Worm (Caenorhabditis elegans) whole organism, mixed stage, embryonic: ENCODE measurements around the gene B0361.4.

Source experiments
- ces-1 ChIP-seq: fragments of 150-350 bp; optimal IDR thresholded peaks from 2 replicates; lab custom pipeline; 2014; ENCODE audit warnings: missing biosample characterization, missing genetic modification reagents, missing genetic modification characterization
- cnd-1 ChIP-seq: fragments of 200-800 bp; sonication (Bioruptor generic); optimal IDR thresholded peaks from 2 replicates; lab custom pipeline; 2018; ENCODE audit warnings: mild to moderate bottlenecking, missing genetic modification characterization, missing compliant biosample characterization
- elt-3 ChIP-seq: fragments of 150-350 bp; optimal IDR thresholded peaks from 2 replicates; lab custom pipeline; 2014; ENCODE audit warnings: missing biosample characterization, missing genetic modification characterization
- hlh-1 ChIP-seq: fragments of 150-350 bp; optimal IDR thresholded peaks from 2 replicates; lab custom pipeline; 2014; ENCODE audit warnings: missing biosample characterization, missing genetic modification reagents, missing genetic modification characterization
- lsy-2 ChIP-seq: fragments of 150-350 bp; optimal IDR thresholded peaks from 2 replicates; lab custom pipeline; 2014; ENCODE audit warnings: missing biosample characterization, missing genetic modification characterization
- mep-1 ChIP-seq: fragments of 150-350 bp; optimal IDR thresholded peaks from 2 replicates; lab custom pipeline; 2017; ENCODE audit warnings: missing biosample characterization, missing genetic modification reagents, missing genetic modification characterization, inconsistent platforms
- nhr-237 ChIP-seq: fragments of 150-350 bp; optimal IDR thresholded peaks from 2 replicates; lab custom pipeline; 2014; ENCODE audit warnings: missing biosample characterization, missing genetic modification characterization
- sptf-1 ChIP-seq: sonication (generic microtip); optimal IDR thresholded peaks from 2 replicates; lab custom pipeline; 2017; ENCODE audit warnings: mild to moderate bottlenecking, missing genetic modification characterization, moderate library complexity, missing compliant biosample characterization
- tbx-8 ChIP-seq: fragments of 200-800 bp; sonication (Bioruptor generic); optimal IDR thresholded peaks from 2 replicates; lab custom pipeline; 2018; ENCODE audit warnings: mild to moderate bottlenecking, missing genetic modification characterization, moderate library complexity, missing compliant biosample characterization
- unc-39 ChIP-seq: fragments of 150-350 bp; optimal IDR thresholded peaks from 2 replicates; lab custom pipeline; 2014; ENCODE audit warnings: missing biosample characterization, missing genetic modification characterization
- unc-62 ChIP-seq: fragments of 150-350 bp; optimal IDR thresholded peaks from 2 replicates; lab custom pipeline; 2014; ENCODE audit warnings: missing biosample characterization, missing genetic modification reagents, missing genetic modification characterization
- ztf-11 ChIP-seq: fragments of 150-350 bp; optimal IDR thresholded peaks from 2 replicates; lab custom pipeline; 2014; ENCODE audit warnings: missing biosample characterization, missing genetic modification characterization

DNA sequence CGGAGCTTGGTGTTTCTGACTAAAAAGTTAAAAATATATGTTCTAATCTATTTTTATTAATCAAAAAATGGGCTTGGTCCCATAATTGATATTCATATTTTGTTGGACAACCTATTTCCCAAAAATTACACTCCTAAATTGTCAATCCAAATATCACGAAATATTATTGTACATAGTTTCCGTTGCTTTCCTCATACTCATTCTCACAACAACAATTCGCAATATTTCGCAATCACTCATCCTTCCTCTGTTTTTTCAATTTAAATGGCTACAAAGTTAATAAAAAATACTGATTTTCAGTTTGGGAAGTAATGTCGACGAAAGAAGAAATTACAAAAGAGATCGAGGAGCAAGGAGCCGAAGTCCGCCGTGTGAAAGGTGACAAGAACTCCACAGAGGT, 20.1 kb upstream of the B0361.4 start, which contains the start of gene pars-1:
- no peak for TF ChIP-seq lsy-2 (tag; lab: Kevin White, UChicago)
- no peak for TF ChIP-seq mep-1 (tag; lab: Kevin White, UChicago)
- TF ChIP-seq cnd-1 (tag; lab: Kevin White, UChicago): no peak
- TF ChIP-seq unc-62 (GFP tag; lab: Kevin White, UChicago): no peak
- no peak for TF ChIP-seq sptf-1 (tag; lab: Kevin White, UChicago)
- no peak for TF ChIP-seq tbx-8 (GFP tag; lab: Kevin White, UChicago)
- TF ChIP-seq hlh-1: no peak
- TF ChIP-seq unc-39 (tag; lab: Kevin White, UChicago): no peak
- no peak for TF ChIP-seq nhr-237 (tag; lab: Kevin White, UChicago)
- no peak for TF ChIP-seq elt-3 (tag; lab: Kevin White, UChicago)
- TF ChIP-seq ces-1: no peak
- no peak for TF ChIP-seq ztf-11 (tag; lab: Kevin White, UChicago)
